Worm (Caenorhabditis elegans): ENCODE results near the gene C45B11.9.

ce11 chrV:11014758-11015157 lies 25.4 kb upstream of the C45B11.9 start:
- no peak for TF ChIP-seq lin-13 (GFP tag; optimal IDR thresholded peaks at IDR 0.05)
- no peak for TF ChIP-seq mdl-1 (tag; optimal IDR thresholded peaks at IDR 0.05)
- TF ChIP-seq vab-15 (tag; optimal IDR thresholded peaks at IDR 0.05), result no peak
- no peak for TF ChIP-seq nhr-11 (tag; optimal IDR thresholded peaks at IDR 0.05)
- no peak for TF ChIP-seq ztf-11 (tag; optimal IDR thresholded peaks at IDR 0.05)
- TF ChIP-seq rnt-1 (tag; optimal IDR thresholded peaks at IDR 0.05), result no peak
- TF ChIP-seq skn-1 (tag; optimal IDR thresholded peaks at IDR 0.05), result no peak
- no peak for TF ChIP-seq zag-1 (tag; optimal IDR thresholded peaks at IDR 0.05)
- TF ChIP-seq lin-39 (tag; optimal IDR thresholded peaks at IDR 0.05), result no peak
- no peak for TF ChIP-seq sptf-1 (tag; optimal IDR thresholded peaks at IDR 0.05)
- no peak for TF ChIP-seq unc-62 (GFP tag; optimal IDR thresholded peaks at IDR 0.05)
- no peak for TF ChIP-seq ama-1 (optimal IDR thresholded peaks at IDR 0.05)
- TF ChIP-seq lir-3 (tag; optimal IDR thresholded peaks at IDR 0.05; ENCODE audit: poor library complexity), result no peak
- no peak for TF ChIP-seq efl-1 (optimal IDR thresholded peaks at IDR 0.05)
- no peak for TF ChIP-seq efl-1 (GFP tag; optimal IDR thresholded peaks at IDR 0.05 in 1 of 2)
